Worm (Caenorhabditis elegans): ENCODE results near the gene C44C11.6.

Gene C44C11.6

DNA sequence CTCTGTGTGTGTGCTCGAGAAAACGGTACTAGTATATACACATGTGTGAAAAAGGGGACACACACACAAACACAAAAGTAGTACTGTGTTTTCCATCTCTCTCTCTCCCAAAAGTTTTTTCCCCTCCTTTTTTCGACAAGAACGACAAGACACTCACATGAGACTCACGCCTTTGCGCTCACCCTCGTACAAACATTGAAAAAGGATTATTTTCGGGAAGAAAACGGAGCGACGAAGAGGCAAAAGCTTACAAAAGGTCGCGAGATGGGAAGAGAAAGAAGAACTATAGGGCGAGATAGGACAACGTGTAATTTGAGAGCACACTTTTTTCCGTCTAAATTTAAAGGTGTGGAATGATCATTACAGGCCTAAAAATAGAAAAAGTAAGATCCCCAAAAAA, 5.3 kb downstream of the C44C11.6 start:
- TF ChIP-seq sma-9 (GFP tag; optimal IDR thresholded peaks at IDR 0.05): peak; percentile 14
- TF ChIP-seq sma-9 (tag; optimal IDR thresholded peaks at IDR 0.05): no peak
- peak; percentile 65 for TF ChIP-seq F13H6.1 (tag; optimal IDR thresholded peaks at IDR 0.05)
- TF ChIP-seq nhr-129 (tag; optimal IDR thresholded peaks at IDR 0.05): peak; percentile 52
- TF ChIP-seq snpc-4 (tag; optimal IDR thresholded peaks at IDR 0.05): no peak
- TF ChIP-seq nhr-21 (tag; optimal IDR thresholded peaks at IDR 0.05): no peak
- peak; percentile 38 for TF ChIP-seq fos-1 (tag; optimal IDR thresholded peaks at IDR 0.05)
- TF ChIP-seq gmeb-1 (tag; optimal IDR thresholded peaks at IDR 0.05): peak; percentile 7

DNA sequence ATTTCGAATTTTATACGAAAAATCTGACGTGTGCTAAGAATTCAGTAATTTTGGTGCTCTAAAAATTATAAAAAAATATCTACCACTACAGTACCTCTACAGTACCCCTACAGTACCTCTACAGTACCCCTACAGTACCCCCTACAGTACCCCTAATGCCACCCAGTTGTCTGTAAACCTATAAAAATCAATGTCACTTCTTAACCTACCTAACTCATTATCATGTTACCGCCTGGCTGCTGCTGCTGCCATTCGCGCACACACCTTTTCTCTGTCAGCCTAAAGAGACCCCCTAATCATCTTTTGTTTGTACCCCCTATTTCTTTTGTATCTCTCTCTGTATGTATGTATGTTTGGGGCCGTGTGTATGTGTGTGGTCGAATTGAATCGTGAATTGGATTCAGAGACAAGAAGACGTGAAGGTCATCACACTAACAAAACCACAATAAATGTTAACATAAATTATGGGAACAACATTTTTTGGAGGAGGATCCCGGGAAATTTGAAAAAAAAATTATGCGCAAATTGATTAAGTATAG, 6.2 kb downstream of the C44C11.6 start:
- TF ChIP-seq elt-3 (tag; optimal IDR thresholded peaks at IDR 0.05): no peak
- no peak for TF ChIP-seq snpc-4 (tag; optimal IDR thresholded peaks at IDR 0.05)
- peak; percentile 17 for TF ChIP-seq nhr-129 (tag; optimal IDR thresholded peaks at IDR 0.05)
- TF ChIP-seq lsy-2 (tag; optimal IDR thresholded peaks at IDR 0.05): peak in 1 of 2 experiments; percentile 28
- no peak for TF ChIP-seq blmp-1 (tag; optimal IDR thresholded peaks at IDR 0.05; ENCODE audit: insufficient read depth)
- no peak for TF ChIP-seq elt-1 (tag; optimal IDR thresholded peaks at IDR 0.05)
- TF ChIP-seq ztf-1 (GFP tag; conservative IDR thresholded peaks at IDR 0.05): no peak
- TF ChIP-seq aly-2 (tag; optimal IDR thresholded peaks at IDR 0.05): no peak

DNA sequence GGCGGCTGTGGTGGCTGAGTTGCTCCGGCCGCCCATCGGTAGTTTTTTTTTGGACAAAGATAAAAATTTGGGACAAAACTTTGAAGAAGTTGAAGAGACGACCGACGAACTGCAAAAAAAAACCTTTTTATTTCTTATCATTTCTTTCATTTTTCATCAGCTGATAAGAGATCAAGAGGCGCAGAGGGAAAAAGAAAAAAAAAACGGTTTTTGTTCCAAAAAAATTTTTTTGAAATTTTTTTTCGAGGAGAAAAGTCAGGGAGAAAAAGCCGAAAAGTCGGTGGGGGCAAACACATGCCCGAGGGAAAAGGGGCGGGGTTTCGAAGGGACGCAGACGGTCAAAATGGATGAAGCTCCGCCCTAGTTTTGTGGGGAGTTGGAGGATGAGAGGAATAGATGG, 7.5 kb downstream of the C44C11.6 start, which contains the start of gene ras-1:
Gene ras-1, minus strand, starts transcription at position 129 of the 400 bp plus-strand sequence.
- TF ChIP-seq fos-1 (tag; optimal IDR thresholded peaks at IDR 0.05) (no peak), skn-1 (tag; optimal IDR thresholded peaks at IDR 0.05) (no peak), nhr-11 (tag; optimal IDR thresholded peaks at IDR 0.05) (no peak)

DNA sequence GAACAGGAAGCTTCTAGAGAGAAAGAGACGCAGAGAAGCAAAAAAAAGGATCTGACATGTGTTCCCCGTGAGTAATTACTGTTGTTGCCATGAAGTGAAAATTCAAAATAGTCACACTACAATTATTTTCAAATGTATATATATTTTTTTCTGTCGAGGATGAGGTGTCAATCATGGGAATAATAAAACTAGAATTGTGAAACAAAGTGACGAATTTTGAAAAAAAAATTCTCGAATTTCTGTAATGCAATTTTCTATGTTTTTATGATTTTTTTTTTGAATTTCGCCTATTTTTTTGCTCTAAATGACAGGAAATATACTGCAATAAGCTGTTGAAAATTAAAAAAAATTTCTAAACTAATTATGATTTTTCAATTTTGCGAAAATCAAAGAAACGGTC, 8.5 kb downstream of the C44C11.6 start:
- TF ChIP-seq ztf-4 (tag; optimal IDR thresholded peaks at IDR 0.05) (no peak), lin-11 (tag; optimal IDR thresholded peaks at IDR 0.05) (no peak), lsy-2 (tag; optimal IDR thresholded peaks at IDR 0.05) (no peak), nhr-77 (tag; optimal IDR thresholded peaks at IDR 0.05) (no peak), Y55F3AM.14 (GFP tag; optimal IDR thresholded peaks at IDR 0.05) (no peak), elt-3 (tag; optimal IDR thresholded peaks at IDR 0.05) (no peak), lin-39 (tag; optimal IDR thresholded peaks at IDR 0.05) (no peak)

DNA sequence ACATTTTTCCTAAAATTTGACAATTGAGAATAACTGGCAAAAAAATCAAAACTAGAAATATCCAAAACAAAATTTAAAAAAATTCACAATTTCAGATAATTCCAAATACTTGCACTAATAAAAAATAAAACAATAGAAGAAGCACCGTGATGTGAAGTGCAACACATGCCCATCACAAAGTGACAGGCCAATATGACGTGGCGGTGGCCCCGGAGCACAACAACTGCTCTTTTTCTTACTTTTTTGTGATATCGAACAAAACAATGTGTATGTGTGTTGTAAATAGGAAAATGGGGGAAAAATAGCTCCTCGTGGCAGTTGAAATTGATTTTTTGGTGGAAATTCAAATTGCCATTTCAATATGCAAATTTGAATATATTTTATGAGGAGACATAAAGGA, 9.2 kb downstream of the C44C11.6 start:
- TF ChIP-seq crh-2 (tag; optimal IDR thresholded peaks at IDR 0.05): peak; percentile 60
- no peak for TF ChIP-seq dmd-4 (tag; optimal IDR thresholded peaks at IDR 0.05)
- peak; percentile 34 for TF ChIP-seq nhr-129 (tag; optimal IDR thresholded peaks at IDR 0.05)
- TF ChIP-seq sma-3 (GFP tag; optimal IDR thresholded peaks at IDR 0.05): no peak
- peak; percentile 33 for TF ChIP-seq C34F6.9 (tag; optimal IDR thresholded peaks at IDR 0.05)

DNA sequence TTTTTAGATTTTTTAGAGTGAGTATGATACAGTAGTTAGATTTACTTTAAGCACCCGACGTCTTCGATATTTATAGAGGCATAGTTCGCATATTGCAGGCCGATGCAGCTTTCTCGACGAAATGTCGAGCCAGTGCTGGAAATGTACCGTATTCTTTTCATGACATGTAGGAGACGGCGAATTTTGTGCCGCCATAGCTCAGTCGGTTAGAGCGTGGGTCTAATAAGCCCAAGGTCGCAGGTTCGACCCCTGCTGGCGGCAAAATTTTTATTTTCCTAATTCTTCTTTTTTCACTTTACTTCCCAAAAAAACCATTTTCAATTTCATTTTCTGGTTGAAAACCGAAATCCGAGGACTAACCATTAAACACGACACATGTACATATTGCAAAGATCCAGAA, 17.7 kb downstream of the C44C11.6 start:
- TF ChIP-seq nhr-129 (tag; optimal IDR thresholded peaks at IDR 0.05) (no peak), unc-55 (GFP tag; optimal IDR thresholded peaks at IDR 0.05) (no peak), ama-1 (optimal IDR thresholded peaks at IDR 0.05) (no peak), nhr-25 (tag; optimal IDR thresholded peaks at IDR 0.05) (no peak)

DNA sequence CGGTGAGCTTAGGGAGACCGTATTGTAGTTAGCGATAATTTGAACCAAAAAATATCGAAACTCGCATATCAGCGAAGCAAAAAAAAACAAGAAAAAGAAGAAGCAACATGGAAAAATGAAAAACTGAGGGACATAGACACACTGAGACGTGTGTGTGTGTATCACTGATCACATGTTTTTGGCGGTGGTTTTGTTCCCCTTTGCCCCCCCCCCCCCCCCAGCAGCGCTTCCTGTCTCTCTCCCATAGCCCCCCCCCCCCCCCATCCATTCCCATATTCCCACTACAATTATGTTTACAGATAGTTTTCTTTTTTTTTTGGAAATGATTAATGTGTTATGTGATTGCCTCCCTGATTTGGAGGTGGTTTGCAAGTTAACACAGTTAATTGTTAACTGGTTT, 24.6 kb downstream of the C44C11.6 start:
- no peak for TF ChIP-seq lsy-2 (tag; optimal IDR thresholded peaks at IDR 0.05)
- no peak for TF ChIP-seq gmeb-1 (tag; optimal IDR thresholded peaks at IDR 0.05)
- TF ChIP-seq unc-62 (GFP tag; optimal IDR thresholded peaks at IDR 0.05): no peak
- TF ChIP-seq lin-39 (tag; optimal IDR thresholded peaks at IDR 0.05): no peak
- TF ChIP-seq zag-1 (tag; optimal IDR thresholded peaks at IDR 0.05): no peak
- TF ChIP-seq fos-1 (tag; optimal IDR thresholded peaks at IDR 0.05): no peak
- TF ChIP-seq skn-1 (tag; optimal IDR thresholded peaks at IDR 0.05): no peak
- TF ChIP-seq snpc-4 (tag; optimal IDR thresholded peaks at IDR 0.05): no peak
- no peak for TF ChIP-seq nhr-21 (tag; optimal IDR thresholded peaks at IDR 0.05)
- TF ChIP-seq ztf-11 (tag; optimal IDR thresholded peaks at IDR 0.05): no peak
- no peak for TF ChIP-seq lin-11 (tag; optimal IDR thresholded peaks at IDR 0.05)
- no peak for TF ChIP-seq nhr-6 (tag; optimal IDR thresholded peaks at IDR 0.05)
- TF ChIP-seq nhr-10 (tag; optimal IDR thresholded peaks at IDR 0.05): no peak
- TF ChIP-seq elt-3 (tag; optimal IDR thresholded peaks at IDR 0.05): no peak
